Worm (Caenorhabditis elegans): ENCODE measurements around the gene C35A5.8.

- TF ChIP-seq him-1 (tag; optimal IDR thresholded peaks at IDR 0.05): no peak
- TF ChIP-seq W03F9.2 (tag; optimal IDR thresholded peaks at IDR 0.05): no peak
These were observed 20.2 kb downstream of the C35A5.8 start, which contains the start of gene C35A5.5 for ce11 chrV:10505553-10505952.
